Worm (Caenorhabditis elegans): ENCODE data around the gene inx-6.

The inx-6 gene

DNA sequence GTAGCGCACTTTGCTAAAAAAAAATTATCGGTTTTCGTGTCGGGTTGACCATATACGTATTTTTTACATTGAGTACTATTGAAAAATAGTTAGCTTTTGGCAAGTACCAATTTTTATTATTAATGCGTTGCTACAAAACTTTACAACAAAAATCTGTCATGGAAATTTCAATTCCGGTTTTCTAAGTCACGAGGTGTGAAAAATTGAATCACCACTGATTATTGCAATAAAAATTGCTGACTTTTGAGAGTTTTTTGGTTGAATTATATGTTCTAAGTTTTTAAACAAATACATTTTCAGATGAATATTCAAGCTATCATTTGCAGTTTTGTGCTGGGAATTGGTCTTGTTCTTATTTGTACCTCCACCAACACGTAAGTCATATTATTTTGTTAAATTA is 44.5 kb downstream of the inx-6 start, which contains the start of gene F07C6.2:
TSS of gene F07C6.2 (plus strand) at position 301 of the 400 bp plus-strand sequence.
- TF ChIP-seq zip-4 (GFP tag; optimal IDR thresholded peaks at IDR 0.05), result no peak
- TF ChIP-seq alr-1 (tag; optimal IDR thresholded peaks at IDR 0.05; ENCODE audit: borderline replicate concordance), result no peak
- no peak for TF ChIP-seq ceh-63 (GFP tag; optimal IDR thresholded peaks at IDR 0.05)
- no peak for TF ChIP-seq nhr-90 (tag; optimal IDR thresholded peaks at IDR 0.05; ENCODE audit: poor library complexity)

DNA sequence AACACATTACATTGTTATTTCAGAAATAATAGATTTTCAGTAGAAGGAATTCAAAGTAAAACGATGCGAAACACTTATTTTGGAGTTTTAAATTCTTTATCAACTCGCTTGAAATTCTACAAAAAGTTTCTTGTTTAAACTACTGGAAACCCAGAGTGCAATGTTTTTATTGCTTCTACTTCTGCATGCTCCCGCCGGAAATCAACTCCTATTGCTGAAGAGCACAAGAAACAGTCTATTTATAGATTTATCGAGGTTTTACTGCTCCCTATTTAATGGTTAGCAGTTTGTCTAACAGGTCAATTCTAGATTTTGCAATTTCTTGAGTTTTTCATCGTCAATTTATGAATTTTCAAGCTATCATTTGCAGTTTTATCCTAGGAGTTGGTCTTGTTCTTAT is 46.1 kb downstream of the inx-6 start, which contains the start of gene F07C6.6:
TSS of gene F07C6.6 (plus strand) at position 301 of the 400 bp plus-strand sequence.
- no peak for TF ChIP-seq lin-15B (tag; optimal IDR thresholded peaks at IDR 0.05)
- TF ChIP-seq hpl-2 (GFP tag; optimal IDR thresholded peaks at IDR 0.05), result no peak
- TF ChIP-seq F16B12.6 (tag; optimal IDR thresholded peaks at IDR 0.05), result no peak
- TF ChIP-seq ces-1 (GFP tag; optimal IDR thresholded peaks at IDR 0.05), result no peak
- TF ChIP-seq nhr-71 (tag; optimal IDR thresholded peaks at IDR 0.05), result no peak
- TF ChIP-seq ama-1 (optimal IDR thresholded peaks at IDR 0.05), result no peak
- no peak for TF ChIP-seq elt-2 (tag; optimal IDR thresholded peaks at IDR 0.05)

DNA sequence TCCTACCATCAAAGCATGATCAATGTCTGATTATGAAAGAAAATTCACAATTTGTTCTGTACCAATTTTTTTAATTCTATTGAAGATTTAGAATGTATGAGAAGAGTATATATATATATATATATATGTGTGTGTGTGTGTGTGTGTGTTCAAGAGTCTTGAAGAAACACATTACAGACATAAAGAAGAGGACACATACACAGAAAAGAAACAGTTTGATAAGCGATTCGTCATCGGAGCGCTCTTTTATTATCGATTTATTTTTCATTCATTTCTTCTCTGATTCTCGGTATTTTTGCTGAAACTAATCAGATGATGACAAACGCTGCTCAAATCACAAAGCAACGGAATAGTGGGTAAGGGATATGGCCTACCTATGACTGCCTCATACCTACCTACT is 47.2 kb downstream of the inx-6 start, which contains the start of gene pin-2:
TSS of gene pin-2 (plus strand) at position 227 of the 400 bp plus-strand sequence.
- no peak for TF ChIP-seq nhr-77 (tag; optimal IDR thresholded peaks at IDR 0.05)
- no peak for TF ChIP-seq alr-1 (tag; optimal IDR thresholded peaks at IDR 0.05; ENCODE audit: borderline replicate concordance)
- no peak for TF ChIP-seq F16B12.6 (tag; optimal IDR thresholded peaks at IDR 0.05)
- TF ChIP-seq mab-9 (GFP tag; IDR thresholded peaks at IDR 0.05), result no peak
- TF ChIP-seq nhr-76 (tag; optimal IDR thresholded peaks at IDR 0.05), result no peak
- TF ChIP-seq ces-1 (GFP tag; optimal IDR thresholded peaks at IDR 0.05), result no peak
- TF ChIP-seq mef-2 (tag; optimal IDR thresholded peaks at IDR 0.05), result no peak
- no peak for TF ChIP-seq hlh-4 (tag; optimal IDR thresholded peaks at IDR 0.05)
- TF ChIP-seq lsy-2 (tag; optimal IDR thresholded peaks at IDR 0.05), result no peak
- TF ChIP-seq ztf-4 (tag; optimal IDR thresholded peaks at IDR 0.05), result no peak
- no peak for TF ChIP-seq irx-1 (tag; optimal IDR thresholded peaks at IDR 0.05)
- no peak for TF ChIP-seq nhr-20 (tag; optimal IDR thresholded peaks at IDR 0.05)
- no peak for TF ChIP-seq dsc-1 (tag; optimal IDR thresholded peaks at IDR 0.05)

DNA sequence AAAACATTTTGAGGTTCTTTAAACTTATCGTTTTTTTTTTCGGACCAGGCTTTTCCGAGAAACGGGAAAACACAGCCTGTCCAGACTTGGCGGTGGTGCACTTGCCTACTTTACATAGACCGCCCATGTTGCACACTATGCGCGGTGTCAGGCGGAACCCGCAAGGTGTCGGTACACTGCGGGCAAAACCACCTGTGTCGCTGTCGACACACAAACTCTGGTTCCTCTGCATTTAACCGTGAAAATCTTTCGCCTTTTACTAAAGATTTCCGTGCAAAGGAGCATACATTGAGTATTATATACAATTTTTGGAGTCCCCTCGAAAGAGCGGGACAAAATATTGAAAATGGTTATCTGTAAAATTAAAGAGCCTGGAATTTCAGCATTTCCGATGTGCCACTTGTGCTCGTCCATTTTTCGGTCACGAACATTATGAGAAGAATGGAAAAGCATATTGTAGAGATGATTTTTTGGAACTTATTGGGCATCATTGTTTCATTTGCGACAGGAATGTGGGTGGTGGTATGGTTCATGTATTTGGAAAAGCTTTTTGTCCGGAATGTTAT is 49.1 kb downstream of the inx-6 start:
- TF ChIP-seq snpc-4 (tag; optimal IDR thresholded peaks at IDR 0.05) (peak; percentile 80), pqm-1 (tag; optimal IDR thresholded peaks at IDR 0.05) (no peak), nhr-84 (tag; optimal IDR thresholded peaks at IDR 0.05) (no peak), elt-2 (tag; optimal IDR thresholded peaks at IDR 0.05) (peak; percentile 28), nhr-90 (tag; optimal IDR thresholded peaks at IDR 0.05; ENCODE audit: poor library complexity) (peak; percentile 8), nhr-11 (tag; optimal IDR thresholded peaks at IDR 0.05) (no peak), nhr-71 (tag; optimal IDR thresholded peaks at IDR 0.05) (peak; percentile 23), unc-62 (GFP tag; optimal IDR thresholded peaks at IDR 0.05) (no peak), tbx-2 (tag; optimal IDR thresholded peaks at IDR 0.05) (no peak), ceh-88 (GFP tag; IDR thresholded peaks at IDR 0.05) (no peak), C34B4.2 (tag; optimal IDR thresholded peaks at IDR 0.05) (no peak), pax-3 (tag; optimal IDR thresholded peaks at IDR 0.05) (no peak), vab-15 (tag; optimal IDR thresholded peaks at IDR 0.05) (no peak), sox-4 (tag; optimal IDR thresholded peaks at IDR 0.05) (no peak), nhr-19 (GFP tag; conservative IDR thresholded peaks at IDR 0.05) (0 out of 2 replicates have a peak, but pooled peaks have one; percentile 31), unc-30 (tag; optimal IDR thresholded peaks at IDR 0.05) (no peak), aly-2 (tag; optimal IDR thresholded peaks at IDR 0.05) (no peak), nhr-85 (tag) (peak; percentile 53)

DNA sequence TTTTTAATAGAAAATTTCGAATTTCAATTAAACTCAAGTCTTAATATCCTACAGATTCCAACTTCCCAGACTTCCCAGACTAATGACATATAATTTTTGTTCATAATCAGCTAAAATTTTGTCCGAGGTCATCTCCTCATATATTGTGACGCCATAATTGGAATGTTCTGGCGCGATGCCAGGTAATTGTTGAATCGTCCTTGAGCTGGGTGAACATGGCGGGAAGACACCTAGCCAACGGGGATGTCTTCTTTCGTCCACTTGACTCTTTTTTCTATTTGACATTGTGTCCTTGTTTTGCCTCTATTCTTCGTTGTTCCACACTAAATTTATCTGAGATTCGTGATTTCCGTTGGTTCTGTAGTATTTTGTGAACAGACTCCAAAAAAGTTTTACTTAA is 50.4 kb downstream of the inx-6 start:
- peak; percentile 81 for TF ChIP-seq nhr-85 (tag)
- no peak for TF ChIP-seq elt-2 (tag; optimal IDR thresholded peaks at IDR 0.05)
- TF ChIP-seq lin-14 (GFP tag; optimal IDR thresholded peaks at IDR 0.05), result peak; percentile 66
- no peak for TF ChIP-seq pax-3 (tag; optimal IDR thresholded peaks at IDR 0.05)

Measured in whole organism, L1 larva.